Worm (Caenorhabditis elegans): Measurements from ENCODE around the gene col-132.
A peak's percentile ranks its signal among the peaks of the same experiment; 100 is the strongest.

col-132 gene

DNA sequence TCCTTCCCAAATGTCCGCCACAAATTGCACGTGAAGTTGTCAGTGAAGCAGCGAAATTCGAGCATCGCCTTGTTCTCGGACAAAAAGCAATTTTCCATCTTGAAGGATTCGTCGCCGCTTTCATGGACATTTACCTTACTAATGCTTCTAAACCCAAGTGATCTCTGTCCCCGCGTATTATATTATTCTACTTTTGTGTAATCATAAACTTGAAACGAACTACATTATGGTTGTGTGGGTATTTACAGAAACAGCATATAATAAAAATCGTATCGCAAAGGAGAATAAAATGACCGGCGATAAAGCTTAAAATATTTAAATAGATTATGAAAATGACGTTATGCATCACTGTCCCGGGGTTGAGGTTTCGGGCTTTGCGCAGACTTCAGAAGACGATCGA is 5.9 kb upstream of the col-132 start:
- no peak for TF ChIP-seq lin-39 (tag; optimal IDR thresholded peaks at IDR 0.05)
- TF ChIP-seq aly-2 (tag; optimal IDR thresholded peaks at IDR 0.05): peak; percentile 13

ce11 chrIV:13095462-13095861 is 4.6 kb upstream of the col-132 start, which contains the start of gene rfc-3:
rfc-3 (plus strand) TSS chrIV:13095762.
- TF ChIP-seq nhr-19 (GFP tag; conservative IDR thresholded peaks at IDR 0.05): no peak
- TF ChIP-seq jun-1 (tag; optimal IDR thresholded peaks at IDR 0.05): no peak
- TF ChIP-seq efl-1 (optimal IDR thresholded peaks at IDR 0.05): no peak
- peak in 1 of 2 experiments; percentile 57 for TF ChIP-seq efl-1 (GFP tag; optimal IDR thresholded peaks at IDR 0.05 in 1 of 2)

DNA sequence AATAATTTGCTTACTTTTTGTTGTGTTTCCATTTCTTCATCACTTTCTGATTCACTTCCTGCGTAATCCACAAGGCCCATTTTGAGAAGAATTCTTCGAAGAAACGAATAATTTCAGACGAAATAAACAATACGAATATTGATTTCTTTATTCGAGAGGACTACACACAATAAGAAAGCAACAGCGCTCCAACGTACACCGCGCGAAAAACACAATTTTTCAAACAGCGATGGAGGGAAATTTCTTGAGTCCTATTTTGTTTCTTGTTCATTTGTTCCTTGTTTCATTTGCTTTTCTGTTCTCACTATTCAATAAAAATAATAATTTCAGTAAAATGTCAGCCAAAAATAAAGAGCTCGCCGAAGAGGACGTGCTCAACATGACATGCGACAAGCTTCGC is 2.8 kb upstream of the col-132 start, which contains the start of the genes prcc-1 and C39E9.12:
Gene prcc-1, minus strand, starts transcription at position 119 of the 400 bp plus-strand sequence.
Gene C39E9.12, plus strand, starts transcription at position 331 of the 400 bp plus-strand sequence.
- TF ChIP-seq lin-13 (GFP tag; optimal IDR thresholded peaks at IDR 0.05) (peak; percentile 69), mep-1 (tag; optimal IDR thresholded peaks at IDR 0.05) (no peak), lin-35 (GFP tag; optimal IDR thresholded peaks at IDR 0.05) (peak; percentile 92 to 97), nhr-85 (tag) (peak; percentile 46), ceh-90 (tag; optimal IDR thresholded peaks at IDR 0.05) (no peak), C04F5.9 (tag; optimal IDR thresholded peaks at IDR 0.05) (peak; percentile 14), aha-1 (tag; optimal IDR thresholded peaks at IDR 0.05) (no peak), ceh-82 (tag; optimal IDR thresholded peaks at IDR 0.05) (peak; percentile 27 to 78 (median 63)), nhr-76 (tag; optimal IDR thresholded peaks at IDR 0.05) (no peak), dsc-1 (tag; optimal IDR thresholded peaks at IDR 0.05) (peak; percentile 21), mdl-1 (tag; optimal IDR thresholded peaks at IDR 0.05) (peak in 1 of 2 experiments; percentile 56), pqm-1 (tag; optimal IDR thresholded peaks at IDR 0.05) (no peak), nhr-237 (tag; optimal IDR thresholded peaks at IDR 0.05) (no peak), zag-1 (tag; optimal IDR thresholded peaks at IDR 0.05) (no peak), elt-3 (tag; optimal IDR thresholded peaks at IDR 0.05) (peak in 1 of 6 experiments; percentile 67), ama-1 (optimal IDR thresholded peaks at IDR 0.05) (no peak), zip-4 (GFP tag; optimal IDR thresholded peaks at IDR 0.05) (no peak), unc-130 (tag; optimal IDR thresholded peaks at IDR 0.05) (peak; percentile 73), C16A3.4 (tag; optimal IDR thresholded peaks at IDR 0.05) (peak; percentile 85), C34B4.2 (tag; optimal IDR thresholded peaks at IDR 0.05) (no peak), nhr-90 (tag; optimal IDR thresholded peaks at IDR 0.05; ENCODE audit: poor library complexity) (no peak), nhr-12 (tag; optimal IDR thresholded peaks at IDR 0.05) (no peak), alr-1 (tag; optimal IDR thresholded peaks at IDR 0.05; ENCODE audit: borderline replicate concordance) (no peak), F16B12.6 (tag; optimal IDR thresholded peaks at IDR 0.05) (peak; percentile 66), swsn-7 (tag; optimal IDR thresholded peaks at IDR 0.05) (peak; percentile 62), rnt-1 (tag; optimal IDR thresholded peaks at IDR 0.05) (peak; percentile 79), lir-3 (tag; optimal IDR thresholded peaks at IDR 0.05; ENCODE audit: poor library complexity) (peak; percentile 10), sox-4 (tag; optimal IDR thresholded peaks at IDR 0.05) (no peak), skn-1 (tag; optimal IDR thresholded peaks at IDR 0.05) (peak; percentile 66), grh-1 (GFP tag; IDR thresholded peaks at IDR 0.05) (no peak), sptf-1 (tag; optimal IDR thresholded peaks at IDR 0.05) (no peak), fos-1 (tag; optimal IDR thresholded peaks at IDR 0.05) (peak; percentile 63), jun-1 (tag; optimal IDR thresholded peaks at IDR 0.05) (peak; percentile 40), mab-9 (GFP tag; IDR thresholded peaks at IDR 0.05) (no peak), lin-14 (GFP tag; optimal IDR thresholded peaks at IDR 0.05) (peak; percentile 67), lsy-2 (tag; optimal IDR thresholded peaks at IDR 0.05) (peak; percentile 73 to 91), efl-1 (optimal IDR thresholded peaks at IDR 0.05) (peak; percentile 93 to 94), efl-1 (GFP tag; optimal IDR thresholded peaks at IDR 0.05 in 1 of 2) (peak; percentile 92 to 99), hpl-2 (GFP tag; optimal IDR thresholded peaks at IDR 0.05) (no peak), nhr-77 (tag; optimal IDR thresholded peaks at IDR 0.05) (peak; percentile 54), nhr-47 (tag; optimal IDR thresholded peaks at IDR 0.05) (peak; percentile 75), pag-3 (tag; optimal IDR thresholded peaks at IDR 0.05; ENCODE audit: borderline replicate concordance, insufficient read depth) (no peak), nhr-19 (GFP tag; conservative IDR thresholded peaks at IDR 0.05) (peak; percentile 43; the same call in 1 of the 2 replicates), tbx-2 (tag; optimal IDR thresholded peaks at IDR 0.05) (peak; percentile 37), nhr-20 (tag; optimal IDR thresholded peaks at IDR 0.05) (peak; percentile 53), ces-1 (GFP tag; optimal IDR thresholded peaks at IDR 0.05) (no peak), ztf-4 (tag; optimal IDR thresholded peaks at IDR 0.05) (no peak)
